Fruit fly (Drosophila melanogaster) whole organism, wandering third instar larva: Measurements from ENCODE around the gene TORIP.

Source experiments
- Abd-B ChIP-seq: fragments of >200 bp; optimal IDR thresholded peaks from 2 replicates; lab custom pipeline; 2017; ENCODE audit warnings: missing biosample characterization, missing genetic modification characterization
- CG32264 ChIP-seq: fragments of 200-800 bp; sonication (Bioruptor generic); optimal IDR thresholded peaks from 2 replicates; lab custom pipeline; 2016; ENCODE audit warnings: missing biosample characterization, missing genetic modification characterization
- CG9705 ChIP-seq: fragments of 200-800 bp; sonication (Bioruptor generic); optimal IDR thresholded peaks from 2 replicates; lab custom pipeline; 2018; ENCODE audit warnings: missing biosample characterization, mild to moderate bottlenecking, missing genetic modification characterization
- CrebA ChIP-seq: fragments of 200-800 bp; sonication (Bioruptor generic); optimal IDR thresholded peaks from 2 replicates; lab custom pipeline; 2016; ENCODE audit warnings: missing biosample characterization, mild to moderate bottlenecking, missing genetic modification characterization, borderline replicate concordance
- Dfd ChIP-seq: fragments of >200 bp; optimal IDR thresholded peaks from 2 replicates; lab custom pipeline; 2017; ENCODE audit warnings: missing biosample characterization, missing genetic modification characterization
- Dif ChIP-seq: fragments of 200-275, 200-300 bp; sonication (Bioruptor generic); optimal IDR thresholded peaks from 2 replicates; lab custom pipeline; 2018; ENCODE audit warnings: missing biosample characterization, missing genetic modification characterization; ENCODE audit not compliant: partially characterized antibody
- GATAd ChIP-seq: sonication (Bioruptor generic); optimal IDR thresholded peaks from 2 replicates; lab custom pipeline; 2016; ENCODE audit warnings: missing biosample characterization, missing genetic modification characterization
- HLH106 ChIP-seq: fragments of 200-800 bp; optimal IDR thresholded peaks from 3 replicates; lab custom pipeline; 2019; ENCODE audit warnings: missing biosample characterization, mild to moderate bottlenecking, missing genetic modification characterization, moderate library complexity
- Hnf4 ChIP-seq: fragments of 200-800 bp; sonication (Bioruptor generic); optimal IDR thresholded peaks from 2 replicates; lab custom pipeline; 2016; ENCODE audit warnings: missing biosample characterization, mild to moderate bottlenecking, missing genetic modification characterization
- Hr78 ChIP-seq: fragments of >200 bp; optimal IDR thresholded peaks from 2 replicates; lab custom pipeline; 2017; ENCODE audit warnings: missing biosample characterization, missing genetic modification characterization
- Hr83 ChIP-seq: fragments of 200-300 bp; sonication (Bioruptor generic); optimal IDR thresholded peaks from 2 replicates; lab custom pipeline; 2016; ENCODE audit warnings: missing biosample characterization, mild to moderate bottlenecking, missing genetic modification characterization, moderate library complexity; ENCODE audit not compliant: poor library complexity, severe bottlenecking
- Mio ChIP-seq: sonication (Bioruptor generic); optimal IDR thresholded peaks from 2 replicates; lab custom pipeline; 2016; ENCODE audit warnings: missing biosample characterization, missing genetic modification characterization
- Myc ChIP-seq: fragments of >200 bp; optimal IDR thresholded peaks from 2 replicates; lab custom pipeline; 2017
- N ChIP-seq: fragments of >200 bp; optimal IDR thresholded peaks from 2 replicates; lab custom pipeline; 2018; ENCODE audit warnings: missing biosample characterization, missing external identifiers, missing genetic modification characterization
- OdsH ChIP-seq: fragments of 200-800 bp; sonication (Bioruptor generic); optimal IDR thresholded peaks from 2 replicates; lab custom pipeline; 2016; ENCODE audit warnings: missing biosample characterization, mild to moderate bottlenecking, missing genetic modification characterization
- Rel ChIP-seq, 2 experiments: fragments of 200-800 bp; sonication (Bioruptor generic) in 1 of 2; optimal IDR thresholded peaks; 2 replicates in 1 of 2; 3 replicates in 1 of 2; lab custom pipeline; 2016 to 2019; ENCODE audit warnings: mild to moderate bottlenecking in 2 of 2, missing biosample characterization in 2 of 2, missing genetic modification characterization in 2 of 2, moderate library complexity in 1 of 2
- Sp1 ChIP-seq: fragments of 200-800 bp; sonication (Bioruptor generic); optimal IDR thresholded peaks from 3 replicates; lab custom pipeline; 2019; ENCODE audit warnings: missing biosample characterization, mild to moderate bottlenecking, missing genetic modification characterization, moderate library complexity
- Vsx2 ChIP-seq: fragments of 200-300, 225-300 bp; sonication (Bioruptor generic); optimal IDR thresholded peaks from 2 replicates; lab custom pipeline; 2018; ENCODE audit warnings: missing biosample characterization, missing genetic modification characterization; ENCODE audit not compliant: partially characterized antibody
- br ChIP-seq: fragments of 200-800 bp; sonication (Bioruptor generic); optimal IDR thresholded peaks from 2 replicates; lab custom pipeline; 2016; ENCODE audit warnings: missing biosample characterization, missing genetic modification characterization
- brk ChIP-seq: fragments of 200-800 bp; sonication (Bioruptor generic); optimal IDR thresholded peaks from 2 replicates; lab custom pipeline; 2016; ENCODE audit warnings: missing biosample characterization, mild to moderate bottlenecking, missing genetic modification characterization
- dl ChIP-seq, 2 experiments: fragments of 175-275, 200-275 bp in 1 of 2; fragments of 200-275 bp in 1 of 2; sonication (Bioruptor generic); optimal IDR thresholded peaks; lab custom pipeline; 2018; ENCODE audit warnings: mild to moderate bottlenecking in 2 of 2, missing biosample characterization in 2 of 2, missing genetic modification characterization in 2 of 2, moderate library complexity in 2 of 2; ENCODE audit not compliant: partially characterized antibody in 2 of 2, insufficient read depth in 1 of 2
- dmrt93B ChIP-seq: fragments of 200-800 bp; sonication (Bioruptor generic); optimal IDR thresholded peaks from 2 replicates; lab custom pipeline; 2018; ENCODE audit warnings: missing biosample characterization, mild to moderate bottlenecking, missing genetic modification characterization
- dsf ChIP-seq: sonication (Bioruptor generic); optimal IDR thresholded peaks from 2 replicates; lab custom pipeline; 2016; ENCODE audit warnings: missing biosample characterization, missing genetic modification characterization, borderline replicate concordance
- ey ChIP-seq: fragments of 200-800 bp; sonication (Bioruptor generic); optimal IDR thresholded peaks from 2 replicates; lab custom pipeline; 2016; ENCODE audit warnings: missing biosample characterization, missing genetic modification characterization
- foxo ChIP-seq, 2 experiments: fragments of 200-800 bp; sonication (Bioruptor generic); optimal IDR thresholded peaks; 2 replicates in 1 of 2; 3 replicates in 1 of 2; lab custom pipeline; 2016 to 2017; ENCODE audit warnings: missing biosample characterization in 2 of 2, missing genetic modification characterization in 2 of 2
- fru ChIP-seq: fragments of 200-800 bp; sonication (Bioruptor generic); optimal IDR thresholded peaks from 3 replicates; lab custom pipeline; 2016; ENCODE audit warnings: missing biosample characterization, mild to moderate bottlenecking, missing genetic modification characterization
- h ChIP-seq: fragments of 200-800 bp; sonication (Bioruptor generic); optimal IDR thresholded peaks from 3 replicates; lab custom pipeline; 2016; ENCODE audit warnings: missing biosample characterization, mild to moderate bottlenecking, missing genetic modification characterization
- jim ChIP-seq: fragments of 175-275, 200-325 bp; sonication (Bioruptor generic); optimal IDR thresholded peaks from 2 replicates; lab custom pipeline; 2016; ENCODE audit warnings: missing biosample characterization, mild to moderate bottlenecking, missing genetic modification characterization
- lola ChIP-seq: fragments of >200 bp; optimal IDR thresholded peaks from 2 replicates; lab custom pipeline; 2017; ENCODE audit warnings: missing biosample characterization, missing genetic modification characterization
- pan ChIP-seq: fragments of >200 bp; optimal IDR thresholded peaks from 2 replicates; lab custom pipeline; 2017
- psq ChIP-seq: fragments of 200-800 bp; sonication (Bioruptor generic); optimal IDR thresholded peaks from 3 replicates; lab custom pipeline; 2017; ENCODE audit warnings: missing biosample characterization, mild to moderate bottlenecking, missing genetic modification characterization, moderate library complexity
- rgr ChIP-seq: fragments of 200-800 bp; sonication (Bioruptor generic); optimal IDR thresholded peaks from 3 replicates; lab custom pipeline; 2016; ENCODE audit warnings: missing biosample characterization, mild to moderate bottlenecking, missing genetic modification characterization
- sage ChIP-seq: fragments of 200-800 bp; sonication (Bioruptor generic); optimal IDR thresholded peaks from 2 replicates; lab custom pipeline; 2016; ENCODE audit warnings: missing biosample characterization, mild to moderate bottlenecking, missing genetic modification characterization
- sv ChIP-seq: fragments of 200-800 bp; sonication (Bioruptor generic); optimal IDR thresholded peaks from 3 replicates; lab custom pipeline; 2016; ENCODE audit warnings: missing biosample characterization, missing genetic modification characterization
- tai ChIP-seq: sonication (Bioruptor generic); optimal IDR thresholded peaks from 2 replicates; lab custom pipeline; 2016; ENCODE audit warnings: missing biosample characterization, missing genetic modification characterization
- usp ChIP-seq: fragments of >200 bp; optimal IDR thresholded peaks from 2 replicates; lab custom pipeline; 2017; ENCODE audit warnings: missing biosample characterization, missing genetic modification characterization
- woc ChIP-seq: sonication (Bioruptor generic); optimal IDR thresholded peaks from 2 replicates; lab custom pipeline; 2016; ENCODE audit warnings: missing biosample characterization, mild to moderate bottlenecking, missing genetic modification characterization

TORIP gene

DNA sequence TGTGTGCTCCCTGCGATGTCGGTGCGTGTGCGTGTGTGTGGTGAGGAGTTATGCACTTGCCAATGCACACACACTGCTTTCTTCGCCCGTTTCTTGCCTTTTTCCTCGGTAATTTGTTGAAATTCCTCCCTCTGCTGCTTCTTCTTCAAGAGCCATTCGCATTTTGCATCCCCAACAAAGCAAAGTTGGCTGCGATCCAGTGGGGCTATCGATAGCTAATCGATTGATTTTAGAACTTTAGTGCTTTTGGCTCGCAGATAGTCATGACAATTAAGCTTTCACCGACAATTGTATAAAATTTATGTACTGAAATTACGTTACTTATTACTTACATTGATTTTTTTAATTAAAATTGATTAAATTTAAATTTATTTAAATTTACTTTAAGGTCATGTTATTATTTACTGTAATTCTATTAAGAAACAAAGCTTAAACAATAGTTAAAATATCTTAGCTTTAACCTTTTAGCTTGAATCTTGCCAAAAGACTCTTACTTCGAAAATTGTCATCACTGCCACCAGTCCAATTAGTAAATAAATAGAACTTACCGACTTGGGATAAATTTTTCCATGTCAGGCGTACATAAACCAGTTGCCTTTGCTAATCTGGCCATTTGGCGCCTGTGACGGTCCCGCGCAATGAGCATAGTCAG, 29.4 kb upstream of the TORIP start, which contains the start of the genes trc and CG32221:
Gene trc, minus strand, starts transcription at position 162 of the 652 bp plus-strand sequence.
Gene CG32221, plus strand, starts transcription at position 528 of the 652 bp plus-strand sequence.
- TF ChIP-seq Rel (GFP tag; optimal IDR thresholded peaks at IDR 0.05; lab: Kevin White, UChicago), result no peak
- peak; percentile 9 for TF ChIP-seq Rel (tag; optimal IDR thresholded peaks at IDR 0.05; lab: Kevin White, UChicago)
- no peak for TF ChIP-seq Mio
- no peak for TF ChIP-seq Dif (GFP tag; lab: Kevin White, UChicago)
- TF ChIP-seq dmrt93B (GFP tag; lab: Kevin White, UChicago), result no peak
- TF ChIP-seq rgr (GFP tag; lab: Kevin White, UChicago), result no peak
- no peak for TF ChIP-seq Hr78 (GFP tag; lab: Kevin White, UChicago)
- no peak for TF ChIP-seq brk
- no peak for TF ChIP-seq HLH106 (tag; lab: Kevin White, UChicago)
- TF ChIP-seq jim, result no peak
- TF ChIP-seq br (GFP tag; lab: Kevin White, UChicago), result no peak
- TF ChIP-seq fru (GFP tag; lab: Kevin White, UChicago), result no peak
- no peak for TF ChIP-seq usp (GFP tag; lab: Kevin White, UChicago)
- TF ChIP-seq Myc, result peak; percentile 95
- TF ChIP-seq CG32264, result no peak
- no peak for TF ChIP-seq lola (GFP tag; lab: Kevin White, UChicago)
- no peak for TF ChIP-seq tai (GFP tag; lab: Kevin White, UChicago)
- peak; percentile 6 for TF ChIP-seq psq
- no peak for TF ChIP-seq Dfd (GFP tag; lab: Kevin White, UChicago)
- TF ChIP-seq woc (GFP tag; lab: Kevin White, UChicago), result no peak
- no peak for TF ChIP-seq sage (GFP tag; lab: Kevin White, UChicago)
- no peak for TF ChIP-seq ey (GFP tag; lab: Kevin White, UChicago)
- no peak for TF ChIP-seq Abd-B (GFP tag; lab: Kevin White, UChicago)
- TF ChIP-seq foxo (GFP tag; optimal IDR thresholded peaks at IDR 0.05; lab: Kevin White, UChicago), result no peak
- TF ChIP-seq Vsx2, result no peak
- TF ChIP-seq GATAd (GFP tag; lab: Kevin White, UChicago), result no peak
- peak; percentile 66 for TF ChIP-seq CG9705 (GFP tag; lab: Kevin White, UChicago)
- no peak for TF ChIP-seq dl (GFP tag; optimal IDR thresholded peaks at IDR 0.05; lab: Kevin White, UChicago; ENCODE audit: insufficient read depth in 1 of 2, partially characterized antibody in 2 of 2)
- TF ChIP-seq pan (lab: Kevin White, UChicago), result no peak
- TF ChIP-seq Hr83 (GFP tag; lab: Kevin White, UChicago), result peak; percentile 74
- TF ChIP-seq Hnf4, result no peak
- no peak for TF ChIP-seq dsf
- peak; percentile 9 for TF ChIP-seq OdsH (GFP tag; lab: Kevin White, UChicago)
- no peak for TF ChIP-seq sv (GFP tag; lab: Kevin White, UChicago)
- TF ChIP-seq h (GFP tag; lab: Kevin White, UChicago), result no peak
- TF ChIP-seq N (GFP tag; lab: Kevin White, UChicago), result no peak
- TF ChIP-seq CrebA, result no peak
- TF ChIP-seq Sp1 (GFP tag; lab: Kevin White, UChicago), result peak; percentile 70
- TF ChIP-seq, all 38 proteins: peak for 7

DNA sequence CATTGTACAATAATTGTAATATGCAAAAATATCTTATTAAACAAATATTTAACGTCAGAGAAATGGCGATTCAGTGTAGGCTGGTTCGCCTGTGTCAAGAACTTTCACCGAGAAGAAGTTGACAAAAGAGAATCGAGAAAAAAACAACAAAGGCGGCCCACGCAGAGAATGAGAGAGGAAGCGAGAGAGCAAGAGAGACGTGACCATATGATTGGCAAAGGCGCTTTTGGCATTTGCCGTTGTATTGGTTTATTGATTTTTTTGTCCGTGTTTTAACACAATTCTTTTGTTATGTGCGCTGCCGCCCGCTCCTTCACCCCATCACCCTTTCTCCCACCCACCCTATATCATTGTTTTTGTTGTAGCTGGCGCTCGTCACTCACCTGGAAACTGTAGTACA, 28.3 kb upstream of the TORIP start:
- TF ChIP-seq psq (peak; percentile 88), Rel (GFP tag; optimal IDR thresholded peaks at IDR 0.05; lab: Kevin White, UChicago) (no peak), Rel (tag; optimal IDR thresholded peaks at IDR 0.05; lab: Kevin White, UChicago) (peak; percentile 17), Dif (GFP tag; lab: Kevin White, UChicago) (peak; percentile 67), h (GFP tag; lab: Kevin White, UChicago) (peak; percentile 12), OdsH (GFP tag; lab: Kevin White, UChicago) (peak; percentile 26), CrebA (no peak), dsf (no peak), dl (GFP tag; optimal IDR thresholded peaks at IDR 0.05; lab: Kevin White, UChicago; ENCODE audit: insufficient read depth in 1 of 2, partially characterized antibody in 2 of 2) (peak in 1 of 2 experiments; percentile 48)
- TF ChIP-seq, all 38 proteins: peak for 6
